ENCODE assay signal across 6 fruit fly cellular contexts in the genomic region with DNA sequence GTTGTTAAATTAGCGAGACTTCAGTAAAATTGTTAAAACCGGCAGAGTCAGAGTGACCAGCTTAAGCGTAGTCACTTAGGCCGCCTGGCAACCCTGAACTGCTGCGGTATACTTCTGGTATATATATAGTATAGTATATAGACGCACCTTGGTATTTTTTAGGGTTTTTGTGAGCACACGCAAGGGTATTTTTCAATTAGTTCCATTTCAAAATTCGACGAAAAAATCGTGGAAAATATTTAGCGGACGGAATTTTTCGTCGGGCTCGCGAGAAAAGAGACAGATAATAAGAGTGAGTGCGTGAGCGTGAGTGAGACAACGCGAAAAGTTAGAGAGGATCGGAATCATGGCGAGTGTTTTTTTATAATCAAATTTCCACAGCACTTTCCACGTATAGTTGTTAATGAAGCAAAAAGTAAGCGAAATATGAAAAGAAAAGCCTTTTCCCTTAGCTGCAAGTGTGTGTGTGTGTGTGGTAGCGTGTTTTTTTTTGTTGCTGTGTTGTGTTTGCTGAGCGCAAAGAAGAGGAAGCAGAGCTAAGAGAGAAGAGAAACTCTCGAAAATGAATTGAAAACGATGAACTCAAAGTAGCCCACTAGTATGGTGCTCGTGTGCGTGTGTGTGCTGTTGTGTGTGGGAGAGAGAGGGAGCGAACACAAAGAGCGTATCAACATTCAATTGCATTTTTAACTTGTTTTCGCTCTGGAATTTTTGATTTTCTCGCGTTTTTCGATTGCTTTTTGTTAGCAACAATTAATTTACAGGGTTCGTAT.
TF ChIP-seq lines count a peak whose summit lies in the region.

Gene Cypl, minus strand, starts transcription at position 69 of the 773 bp plus-strand sequence.
Gene Hipk, plus strand, starts transcription at position 198 of the 773 bp plus-strand sequence.

- no peak for TF ChIP-seq CTCF in whole organism, embryonic (GFP tag; optimal IDR thresholded peaks at IDR 0.05; lab: Kevin White, UChicago)

TF ChIP-seq in whole organism, 6 proteins besides CTCF, POLR2A, EP300 and RAD21:
- TF ChIP-seq Dll (optimal IDR thresholded peaks at IDR 0.05; lab: Kevin White, UChicago) (peak; percentile 80), psq (optimal IDR thresholded peaks at IDR 0.05; lab: Kevin White, UChicago) (no peak), CG8478 (optimal IDR thresholded peaks at IDR 0.05; lab: Kevin White, UChicago) (peak; percentile 18), usp (GFP tag; optimal IDR thresholded peaks at IDR 0.05; lab: Kevin White, UChicago) (no peak), EcR (GFP tag; optimal IDR thresholded peaks at IDR 0.05; lab: Kevin White, UChicago) (peak in 1 of 2 experiments; percentile 12), pan (optimal IDR thresholded peaks at IDR 0.05; lab: Kevin White, UChicago) (no peak)
TF ChIP-seq in whole organism: peak in this region for 3.

TF ChIP-seq in whole organism, adult, 20 proteins besides CTCF, POLR2A, EP300 and RAD21 (continues in another document):
- TF ChIP-seq cic (GFP tag; optimal IDR thresholded peaks at IDR 0.05; lab: Kevin White, UChicago) (peak; percentile 79), bab1 (GFP tag; optimal IDR thresholded peaks at IDR 0.05; lab: Kevin White, UChicago) (peak; percentile 72), cnc (optimal IDR thresholded peaks at IDR 0.05; lab: Kevin White, UChicago) (no peak), CG5204 (GFP tag; optimal IDR thresholded peaks at IDR 0.05; lab: Kevin White, UChicago) (no peak), Hr96 (GFP tag; optimal IDR thresholded peaks at IDR 0.05; lab: Kevin White, UChicago) (peak; percentile 15), CG7101 (tag; optimal IDR thresholded peaks at IDR 0.05; lab: Kevin White, UChicago) (peak; percentile 61), CG33017 (tag; optimal IDR thresholded peaks at IDR 0.05; lab: Kevin White, UChicago) (peak; percentile 26), pad (GFP tag; optimal IDR thresholded peaks at IDR 0.05; lab: Kevin White, UChicago) (peak; percentile 34), Crg-1 (GFP tag; optimal IDR thresholded peaks at IDR 0.05; lab: Kevin White, UChicago) (peak; percentile 64), tj (GFP tag; optimal IDR thresholded peaks at IDR 0.05; lab: Kevin White, UChicago) (peak; percentile 61), ovo (GFP tag; optimal IDR thresholded peaks at IDR 0.05; lab: Kevin White, UChicago) (no peak), kay (GFP tag; lab: Kevin White, UChicago; ENCODE audit: borderline replicate concordance) (no peak), CG11617 (GFP tag; optimal IDR thresholded peaks at IDR 0.05; lab: Kevin White, UChicago) (peak; percentile 76), Mnt (GFP tag; optimal IDR thresholded peaks at IDR 0.05; lab: Kevin White, UChicago) (peak; percentile 85), CG14711 (tag; optimal IDR thresholded peaks at IDR 0.05; lab: Kevin White, UChicago) (peak; percentile 93)

TF ChIP-seq in whole organism, embryonic, 481 proteins besides CTCF, POLR2A, EP300 and RAD21 (continues in another document):
- TF ChIP-seq fd102C (GFP tag; optimal IDR thresholded peaks at IDR 0.05; lab: Kevin White, UChicago): no peak
- TF ChIP-seq otp (GFP tag; IDR thresholded peaks at IDR 0.05; lab: Robert Waterston, UW): no peak
- peak; percentile 57 for TF ChIP-seq CG12769 (tag; optimal IDR thresholded peaks at IDR 0.05; lab: Kevin White, UChicago)
- TF ChIP-seq Taf1 (GFP tag; IDR thresholded peaks at IDR 0.05; lab: Robert Waterston, UW): no peak
- TF ChIP-seq mam (GFP tag; optimal IDR thresholded peaks at IDR 0.05; lab: Kevin White, UChicago): no peak
- no peak for TF ChIP-seq Dip2 (GFP tag; IDR thresholded peaks at IDR 0.05; lab: Robert Waterston, UW)
- peak; percentile 2 for TF ChIP-seq gem (tag; optimal IDR thresholded peaks at IDR 0.05; lab: Kevin White, UChicago)
- no peak for TF ChIP-seq ham (GFP tag; IDR thresholded peaks at IDR 0.05; lab: Robert Waterston, UW)
- TF ChIP-seq CG13296 (GFP tag; optimal IDR thresholded peaks at IDR 0.05; lab: Kevin White, UChicago): no peak
- TF ChIP-seq Nf-YB (GFP tag; optimal IDR thresholded peaks at IDR 0.05; lab: Kevin White, UChicago): peak; percentile 37
- TF ChIP-seq cas (GFP tag; IDR thresholded peaks at IDR 0.05; lab: Robert Waterston, UW): no peak
- peak; percentile 54 for TF ChIP-seq CG11504 (tag; optimal IDR thresholded peaks at IDR 0.05; lab: Kevin White, UChicago)
- peak; percentile 16 for TF ChIP-seq grau (tag; optimal IDR thresholded peaks at IDR 0.05; lab: Kevin White, UChicago)
- TF ChIP-seq insv (GFP tag; optimal IDR thresholded peaks at IDR 0.05; lab: Kevin White, UChicago): peak in 1 of 2 experiments; percentile 48
- peak; percentile 19 for TF ChIP-seq CG30403 (GFP tag; optimal IDR thresholded peaks at IDR 0.05; lab: Kevin White, UChicago)
- TF ChIP-seq CG16863 (GFP tag; optimal IDR thresholded peaks at IDR 0.05; lab: Kevin White, UChicago): peak; percentile 18

TF ChIP-seq in whole organism, prepupa, 60 proteins besides CTCF, POLR2A, EP300 and RAD21 (continues in another document):
- peak; percentile 6 for TF ChIP-seq CG32006 (GFP tag; optimal IDR thresholded peaks at IDR 0.05; lab: Kevin White, UChicago)
- TF ChIP-seq Sox14 (GFP tag; optimal IDR thresholded peaks at IDR 0.05; lab: Kevin White, UChicago): peak; percentile 57
- peak; percentile 87 for TF ChIP-seq Eip93F (GFP tag; optimal IDR thresholded peaks at IDR 0.05; lab: Kevin White, UChicago)
- TF ChIP-seq svp (GFP tag; lab: Kevin White, UChicago): no peak
- TF ChIP-seq CG9139 (GFP tag; optimal IDR thresholded peaks at IDR 0.05; lab: Kevin White, UChicago): peak; percentile 34
- TF ChIP-seq CG6163 (GFP tag; IDR thresholded peaks at IDR 0.05; lab: Robert Waterston, UW): peak; percentile 21; the same call in 2 of the 3 replicates
- no peak for TF ChIP-seq OdsH (GFP tag; optimal IDR thresholded peaks at IDR 0.05; lab: Kevin White, UChicago)
- no peak for TF ChIP-seq salr (GFP tag; optimal IDR thresholded peaks at IDR 0.05; lab: Kevin White, UChicago)
- peak; percentile 14 for TF ChIP-seq CG7368 (GFP tag; optimal IDR thresholded peaks at IDR 0.05; lab: Kevin White, UChicago)
- no peak for TF ChIP-seq CG11762 (GFP tag; optimal IDR thresholded peaks at IDR 0.05; lab: Kevin White, UChicago; ENCODE audit: insufficient read depth)
- TF ChIP-seq CG34406 (GFP tag; optimal IDR thresholded peaks at IDR 0.05; lab: Kevin White, UChicago): peak; percentile 5
- TF ChIP-seq CG3919 (GFP tag; optimal IDR thresholded peaks at IDR 0.05; lab: Kevin White, UChicago): peak; percentile 46
- peak; percentile 7 for TF ChIP-seq Hr4 (GFP tag; optimal IDR thresholded peaks at IDR 0.05; lab: Kevin White, UChicago)
- no peak for TF ChIP-seq CG11294 (GFP tag; IDR thresholded peaks at IDR 0.05; lab: Robert Waterston, UW)
- peak; percentile 13 for TF ChIP-seq achi (GFP tag; optimal IDR thresholded peaks at IDR 0.05; lab: Kevin White, UChicago)

TF ChIP-seq in whole organism, pupa, 21 proteins besides CTCF, POLR2A, EP300 and RAD21 (continues in another document):
- TF ChIP-seq CG13204 (GFP tag; optimal IDR thresholded peaks at IDR 0.05; lab: Kevin White, UChicago) (peak; percentile 11), CG32121 (GFP tag; IDR thresholded peaks at IDR 0.05; lab: Robert Waterston, UW) (0 out of 2 replicates have a peak, but pooled peaks have one; percentile 10), EcR (GFP tag; optimal IDR thresholded peaks at IDR 0.05; lab: Kevin White, UChicago) (peak; percentile 88), CG12605 (GFP tag; IDR thresholded peaks at IDR 0.05; lab: Robert Waterston, UW) (0 out of 2 replicates have a peak, but pooled peaks have one; percentile 49), CG14655 (GFP tag; optimal IDR thresholded peaks at IDR 0.05; lab: Kevin White, UChicago) (no peak), CG34367 (tag; optimal IDR thresholded peaks at IDR 0.05; lab: Kevin White, UChicago) (no peak), Pif1B (GFP tag; optimal IDR thresholded peaks at IDR 0.05; lab: Kevin White, UChicago) (peak; percentile 54), D1 (tag; optimal IDR thresholded peaks at IDR 0.05; lab: Kevin White, UChicago) (no peak), CG10348 (GFP tag; IDR thresholded peaks at IDR 0.05; lab: Robert Waterston, UW) (no peak), CG17806 (tag; optimal IDR thresholded peaks at IDR 0.05; lab: Kevin White, UChicago) (no peak), CG4496 (GFP tag; IDR thresholded peaks at IDR 0.05; lab: Robert Waterston, UW) (peak; percentile 43; the same call in 1 of the 3 replicates), CG8159 (tag; optimal IDR thresholded peaks at IDR 0.05; lab: Kevin White, UChicago) (peak; percentile 2), fd96Ca (GFP tag; IDR thresholded peaks at IDR 0.05; lab: Robert Waterston, UW) (no peak), rn (GFP tag; IDR thresholded peaks at IDR 0.05; lab: Robert Waterston, UW) (no peak), Ets98B (GFP tag; IDR thresholded peaks at IDR 0.05; lab: Robert Waterston, UW) (peak; percentile 29; the same call in 1 of the 2 replicates), gl (tag; optimal IDR thresholded peaks at IDR 0.05; lab: Kevin White, UChicago) (no peak), CG8301 (tag; optimal IDR thresholded peaks at IDR 0.05; lab: Kevin White, UChicago) (peak; percentile 27)

TF ChIP-seq in whole organism, wandering third instar larva, 38 proteins besides CTCF, POLR2A, EP300 and RAD21 (continues in another document):
- TF ChIP-seq Hnf4 (GFP tag; optimal IDR thresholded peaks at IDR 0.05; lab: Kevin White, UChicago) (peak; percentile 48), sv (GFP tag; optimal IDR thresholded peaks at IDR 0.05; lab: Kevin White, UChicago) (no peak), Rel (GFP tag; optimal IDR thresholded peaks at IDR 0.05; lab: Kevin White, UChicago) (peak; percentile 33), Rel (tag; optimal IDR thresholded peaks at IDR 0.05; lab: Kevin White, UChicago) (peak; percentile 93), br (GFP tag; optimal IDR thresholded peaks at IDR 0.05; lab: Kevin White, UChicago) (peak; percentile 47), h (GFP tag; optimal IDR thresholded peaks at IDR 0.05; lab: Kevin White, UChicago) (peak; percentile 52), Hr78 (GFP tag; optimal IDR thresholded peaks at IDR 0.05; lab: Kevin White, UChicago) (no peak), Vsx2 (GFP tag; optimal IDR thresholded peaks at IDR 0.05; lab: Kevin White, UChicago; ENCODE audit: partially characterized antibody) (peak; percentile 59), fru (GFP tag; optimal IDR thresholded peaks at IDR 0.05; lab: Kevin White, UChicago) (peak; percentile 41), Sp1 (GFP tag; optimal IDR thresholded peaks at IDR 0.05; lab: Kevin White, UChicago) (peak; percentile 56), tai (GFP tag; optimal IDR thresholded peaks at IDR 0.05; lab: Kevin White, UChicago) (peak; percentile 77), Dif (GFP tag; optimal IDR thresholded peaks at IDR 0.05; lab: Kevin White, UChicago; ENCODE audit: partially characterized antibody) (peak; percentile 82), OdsH (GFP tag; optimal IDR thresholded peaks at IDR 0.05; lab: Kevin White, UChicago) (peak; percentile 55), HLH106 (tag; optimal IDR thresholded peaks at IDR 0.05; lab: Kevin White, UChicago) (peak; percentile 34), dl (GFP tag; optimal IDR thresholded peaks at IDR 0.05; lab: Kevin White, UChicago; ENCODE audit: insufficient read depth in 1 of 2, partially characterized antibody in 2 of 2) (peak in 1 of 2 experiments; percentile 66), dsf (GFP tag; optimal IDR thresholded peaks at IDR 0.05; lab: Kevin White, UChicago; ENCODE audit: borderline replicate concordance) (no peak), usp (GFP tag; optimal IDR thresholded peaks at IDR 0.05; lab: Kevin White, UChicago) (no peak)
